Worm (Caenorhabditis elegans) whole organism, L1 larva: ENCODE measurements around the gene C38D4.7.

Source experiments
- ama-1 ChIP-seq: fragments of 150-350 bp; optimal IDR thresholded peaks from 2 replicates; lab custom pipeline; 2014
- blmp-1 ChIP-seq: fragments of 150-350 bp; optimal IDR thresholded peaks from 2 replicates; lab custom pipeline; 2014; ENCODE audit warnings: missing biosample characterization, missing genetic modification characterization
- elt-2 ChIP-seq: sonication (generic microtip); optimal IDR thresholded peaks from 2 replicates; lab custom pipeline; 2016; ENCODE audit warnings: missing genetic modification characterization, mild to moderate bottlenecking, inconsistent platforms, missing compliant biosample characterization, missing genetic modification reagents
- elt-3 ChIP-seq, 6 experiments: fragments of 150-350 bp in 1 of 6; sonication (generic microtip); optimal IDR thresholded peaks; 2 replicates each; lab custom pipeline; 2017 to 2018; ENCODE audit warnings: missing biosample characterization in 6 of 6, missing genetic modification characterization in 6 of 6, inconsistent platforms in 1 of 6
- jun-1 ChIP-seq: fragments of 150-350 bp; optimal IDR thresholded peaks from 2 replicates; lab custom pipeline; 2014; ENCODE audit warnings: missing biosample characterization, missing genetic modification reagents, missing genetic modification characterization
- lin-13 ChIP-seq: fragments of 150-350 bp; optimal IDR thresholded peaks from 2 replicates; lab custom pipeline; 2014; ENCODE audit warnings: missing biosample characterization, missing genetic modification reagents, missing genetic modification characterization
- mdl-1 ChIP-seq, 2 experiments: fragments of 150-350 bp; optimal IDR thresholded peaks; 2 replicates each; lab custom pipeline; 2014 to 2017; ENCODE audit warnings: missing biosample characterization in 2 of 2, missing genetic modification characterization in 2 of 2, inconsistent platforms in 1 of 2
- nhr-237 ChIP-seq: fragments of 150-350 bp; optimal IDR thresholded peaks from 2 replicates; lab custom pipeline; 2014; ENCODE audit warnings: missing biosample characterization, missing genetic modification characterization
- skn-1 ChIP-seq: fragments of 150-350 bp; optimal IDR thresholded peaks from 2 replicates; lab custom pipeline; 2014; ENCODE audit warnings: missing biosample characterization, missing genetic modification characterization
- snpc-4 ChIP-seq: fragments of 150-350 bp; optimal IDR thresholded peaks from 2 replicates; lab custom pipeline; 2014; ENCODE audit warnings: missing biosample characterization, missing genetic modification characterization
- unc-62 ChIP-seq: fragments of 150-350 bp; optimal IDR thresholded peaks from 2 replicates; lab custom pipeline; 2014; ENCODE audit warnings: missing biosample characterization, missing genetic modification reagents, missing genetic modification characterization
- unc-86 ChIP-seq: sonication (generic microtip); optimal IDR thresholded peaks from 2 replicates; lab custom pipeline; 2016; ENCODE audit warnings: missing genetic modification characterization, missing compliant biosample characterization
- zag-1 ChIP-seq: fragments of 150-350 bp; optimal IDR thresholded peaks from 2 replicates; lab custom pipeline; 2014; ENCODE audit warnings: missing biosample characterization, missing genetic modification characterization

DNA sequence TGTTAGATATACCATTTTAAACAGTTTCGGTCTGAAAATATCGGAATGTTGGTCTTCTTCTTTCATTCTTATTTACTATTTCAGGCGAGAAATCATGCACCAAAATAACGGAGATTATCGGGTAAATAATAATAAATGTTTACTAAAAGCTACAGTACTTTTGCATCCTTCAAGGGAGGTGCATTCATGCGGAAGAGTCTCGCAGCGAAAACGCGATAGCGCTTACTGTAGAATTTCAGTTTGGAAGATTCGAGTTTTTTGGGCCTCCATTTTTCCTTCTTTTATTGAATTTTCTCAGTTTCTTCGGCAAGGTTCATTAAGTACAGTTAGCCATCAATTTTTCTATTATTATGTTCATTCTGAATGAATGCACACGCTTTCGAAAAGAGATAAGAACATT lies 45.0 kb upstream of the C38D4.7 start, which contains the start of gene C35D10.7:
- no peak for TF ChIP-seq ama-1 (lab: Kevin White, UChicago)
- TF ChIP-seq elt-3 (tag; optimal IDR thresholded peaks at IDR 0.05; lab: Kevin White, UChicago) = no peak
- no peak for TF ChIP-seq jun-1 (tag; lab: Kevin White, UChicago)
- TF ChIP-seq snpc-4 (tag; lab: Kevin White, UChicago) = no peak
- no peak for TF ChIP-seq elt-2 (tag; lab: Kevin White, UChicago)
- TF ChIP-seq unc-62 (GFP tag; lab: Kevin White, UChicago) = no peak
- no peak for TF ChIP-seq blmp-1 (tag; lab: Kevin White, UChicago)
- TF ChIP-seq lin-13 = no peak
- no peak for TF ChIP-seq mdl-1 (tag; optimal IDR thresholded peaks at IDR 0.05; lab: Kevin White, UChicago)
- TF ChIP-seq skn-1 = no peak
- no peak for TF ChIP-seq nhr-237 (tag; lab: Kevin White, UChicago)
- TF ChIP-seq unc-86 (tag; lab: Kevin White, UChicago) = no peak
- no peak for TF ChIP-seq zag-1 (tag; lab: Kevin White, UChicago)
